Worm (Caenorhabditis elegans) whole organism, L4 larva: ENCODE results near the gene arrd-22.
"Not testable (repeated sequence)": the region's sequence is repeated elsewhere in the genome, so short reads cannot be mapped to it uniquely, and the experiment has no call there.

Experiments used
- Y5F2A.4 ChIP-seq: fragments of 200-800 bp; sonication (Bioruptor generic); optimal IDR thresholded peaks from 2 replicates; lab custom pipeline; 2018; ENCODE audit warnings: mild to moderate bottlenecking, missing genetic modification characterization, missing compliant biosample characterization
- ctbp-1 ChIP-seq: fragments of 200-800 bp; sonication (Bioruptor generic); IDR thresholded peaks from 2 replicates; pipeline ENCODE4 v1.3.6; 2022; ENCODE audit warnings: missing genetic modification reagents, missing genetic modification characterization, missing compliant biosample characterization
- egl-27 ChIP-seq: sonication (generic microtip); optimal IDR thresholded peaks from 3 replicates; lab custom pipeline; 2017; ENCODE audit warnings: missing biosample characterization, missing genetic modification reagents, missing genetic modification characterization
- hlh-30 ChIP-seq: sonication (generic microtip); optimal IDR thresholded peaks from 2 replicates; lab custom pipeline; 2017; ENCODE audit warnings: antibody characterized with exemption, mild to moderate bottlenecking, missing genetic modification characterization, missing compliant biosample characterization; ENCODE audit not compliant: insufficient read depth
- jun-1 ChIP-seq: fragments of 150-350 bp; optimal IDR thresholded peaks from 2 replicates; lab custom pipeline; 2014; ENCODE audit warnings: missing biosample characterization, missing genetic modification reagents, missing genetic modification characterization
- lsy-2 ChIP-seq, 2 experiments: fragments of 150-350 bp in 1 of 2; sonication (generic microtip) in 1 of 2; optimal IDR thresholded peaks; 2 replicates each; lab custom pipeline; 2014 to 2017; ENCODE audit warnings: missing biosample characterization in 2 of 2, missing genetic modification characterization in 2 of 2
- nhr-76 ChIP-seq: fragments of 150-350 bp; optimal IDR thresholded peaks from 2 replicates; lab custom pipeline; 2014; ENCODE audit warnings: missing biosample characterization, missing genetic modification characterization
- unc-130 ChIP-seq: sonication (generic microtip); optimal IDR thresholded peaks from 2 replicates; lab custom pipeline; 2016; ENCODE audit warnings: missing genetic modification reagents, missing genetic modification characterization, missing compliant biosample characterization
- unc-62 ChIP-seq, 3 experiments: fragments of 150-350 bp in 1 of 3; sonication (generic microtip); optimal IDR thresholded peaks in 2 of 3; peaks in 1 of 3; 1 replicate in 1 of 3; 2 replicates in 2 of 3; lab custom pipeline; 2014 to 2017; ENCODE audit warnings: missing biosample characterization in 3 of 3, missing genetic modification characterization in 3 of 3, missing genetic modification reagents in 3 of 3, missing genotype in 1 of 3
- vab-7 ChIP-seq: fragments of 200-800 bp; sonication (Bioruptor generic); IDR thresholded peaks from 2 replicates; pipeline ENCODE4 v1.3.6; 2022; ENCODE audit warnings: missing genetic modification reagents, missing genetic modification characterization, missing compliant biosample characterization

DNA sequence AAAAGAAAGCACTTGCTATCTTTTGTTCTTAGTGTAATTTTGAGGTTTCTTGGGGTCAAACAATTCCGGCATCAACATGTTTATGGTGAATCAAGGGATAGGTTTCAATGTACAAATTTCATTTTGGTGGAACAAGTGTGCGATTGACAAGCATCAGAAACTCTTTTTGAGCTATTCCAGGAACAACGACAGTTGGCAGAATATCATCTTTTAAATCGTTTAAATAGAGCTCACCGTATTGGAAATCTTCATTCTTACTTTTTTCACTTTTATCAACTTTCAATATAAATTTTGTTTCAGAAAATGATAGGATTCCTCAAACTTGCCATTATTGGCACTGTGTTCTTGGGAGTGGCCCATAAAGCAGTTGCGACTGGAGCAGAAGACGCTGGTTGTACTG, 10.4 kb upstream of the arrd-22 start, which contains the start of gene T20D4.10:
- TF ChIP-seq unc-62 (GFP tag; optimal IDR thresholded peaks at IDR 0.05 in 1 of 2; lab: Kevin White, UChicago); unc-62 (tag; optimal IDR thresholded peaks at IDR 0.05; lab: Kevin White, UChicago); nhr-76 (tag; lab: Kevin White, UChicago); egl-27; lsy-2 (tag; optimal IDR thresholded peaks at IDR 0.05; lab: Kevin White, UChicago); unc-130 (GFP tag; lab: Kevin White, UChicago); vab-7; ctbp-1 (GFP tag; lab: Robert Waterston, UW); Y5F2A.4 (GFP tag; lab: Kevin White, UChicago); hlh-30 (tag; lab: Kevin White, UChicago); jun-1: not testable (repeated sequence)
